Fruit fly (Drosophila melanogaster) whole organism, larva: ENCODE data around the gene IntS11.

Experiments
- noc ChIP-seq: fragments of 200-800 bp; sonication (Bioruptor generic); optimal IDR thresholded peaks from 3 replicates; lab custom pipeline; 2019; ENCODE audit warnings: missing biosample characterization, mild to moderate bottlenecking, missing genetic modification characterization, moderate library complexity

IntS11 gene

DNA sequence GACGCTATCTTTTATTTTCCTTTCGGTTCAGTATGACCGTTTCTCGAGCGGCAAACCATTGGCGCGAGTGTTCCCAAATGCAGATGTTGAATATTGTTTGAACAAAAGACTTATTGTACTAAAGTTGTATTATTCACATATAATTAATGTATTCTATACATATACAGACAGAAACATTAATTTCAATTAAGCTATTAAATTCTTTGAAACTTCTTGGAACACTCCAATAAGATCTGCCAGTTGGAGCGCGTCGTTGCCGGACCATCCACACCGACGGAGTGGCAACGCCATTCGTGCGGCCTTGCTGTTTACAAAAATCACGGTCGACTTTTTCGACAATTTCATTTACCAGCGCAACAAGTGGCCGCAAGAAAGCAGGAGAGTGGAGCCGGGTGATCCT is at the start of gene IntS11, which contains the start of gene Wdr24:
Gene IntS11, plus strand, starts transcription at position 282 of the 400 bp plus-strand sequence.
Gene Wdr24, minus strand, starts transcription at position 37 of the 400 bp plus-strand sequence.
- peak; percentile 88 for TF ChIP-seq noc (tag; lab: Kevin White, UChicago)

DNA sequence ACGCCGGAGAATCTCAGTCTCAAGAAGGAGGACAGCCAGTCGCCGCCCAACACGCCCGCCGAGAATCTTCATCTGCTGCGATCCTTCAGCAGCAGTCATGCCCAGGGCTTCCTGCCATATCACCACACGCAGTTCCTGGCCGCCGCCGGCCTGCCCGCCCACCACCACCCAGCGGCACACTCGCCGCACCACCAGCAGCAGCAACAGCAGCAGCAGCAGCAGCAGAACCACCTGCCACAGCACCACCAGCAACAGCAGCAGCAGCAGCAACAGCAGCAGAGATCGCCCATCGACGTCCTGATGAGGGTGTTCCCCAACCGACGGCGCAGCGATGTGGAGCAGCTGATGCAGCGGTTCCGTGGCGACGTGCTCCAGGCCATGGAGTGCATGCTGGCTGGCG is 49.4 kb upstream of the IntS11 start:
- TF ChIP-seq noc (tag; lab: Kevin White, UChicago), result no peak

DNA sequence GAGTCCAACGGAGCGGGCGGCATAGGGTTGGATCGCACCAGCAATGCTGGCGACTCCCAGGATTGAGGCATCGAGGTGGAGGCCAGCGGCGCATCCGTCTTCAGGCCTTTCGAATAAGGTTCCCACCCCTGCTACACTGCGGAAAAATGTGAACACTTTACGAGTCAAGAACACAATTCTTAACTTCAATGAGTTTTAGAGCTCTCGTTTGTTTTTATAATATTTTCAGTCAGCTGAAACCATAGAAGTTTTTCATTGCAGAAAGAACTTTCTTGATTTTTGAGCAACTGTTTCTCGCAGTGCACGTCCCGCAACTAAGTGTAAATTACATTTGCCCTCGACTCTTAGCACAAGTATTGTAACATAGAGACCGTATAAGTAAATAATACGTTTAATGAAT is 48.8 kb upstream of the IntS11 start:
- TF ChIP-seq noc (tag; lab: Kevin White, UChicago), result no peak

DNA sequence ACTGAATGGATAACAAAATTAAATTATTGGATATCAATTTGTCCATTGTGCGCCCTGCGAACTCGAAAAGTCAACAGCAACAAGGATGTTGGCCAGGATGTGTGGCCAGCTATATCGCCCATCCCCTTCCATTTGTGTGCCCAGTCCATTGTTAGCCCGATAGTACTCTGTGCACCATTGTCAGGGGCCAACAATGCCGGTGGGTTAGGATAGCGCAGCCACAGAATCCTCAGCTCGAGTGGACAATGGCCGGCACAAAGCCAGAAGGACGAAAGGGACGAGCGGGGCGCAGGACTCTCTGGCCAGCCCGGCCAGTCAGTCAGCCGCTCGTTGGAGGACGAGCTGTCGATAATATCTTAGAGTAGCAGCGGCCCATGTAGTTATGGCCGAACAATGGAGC is 47.3 kb upstream of the IntS11 start:
- no peak for TF ChIP-seq noc (tag; lab: Kevin White, UChicago)

- TF ChIP-seq noc (tag; lab: Kevin White, UChicago), result no peak
Measured at dm6 chr3R:29699220-29699619, 45.9 kb upstream of the IntS11 start.

DNA sequence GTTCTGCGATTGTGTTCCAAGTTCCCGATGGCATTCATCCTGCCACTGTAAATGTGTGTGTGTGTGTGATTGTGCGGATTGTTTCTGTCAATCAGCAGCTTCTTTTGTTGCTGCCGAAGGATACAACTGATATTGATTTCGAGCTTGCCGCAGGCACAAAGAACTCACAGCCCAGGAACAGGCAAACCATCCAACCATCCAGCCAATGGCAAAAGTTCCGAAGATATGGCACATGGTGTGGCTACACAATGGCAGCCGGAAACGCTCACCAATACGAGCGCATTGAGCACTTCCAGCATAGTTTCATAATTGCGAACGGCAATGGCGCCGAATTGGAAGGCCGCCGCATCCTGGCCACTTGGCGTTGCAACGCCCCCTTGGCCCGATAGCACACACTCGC is 43.4 kb upstream of the IntS11 start:
- TF ChIP-seq noc (tag; lab: Kevin White, UChicago), result no peak

DNA sequence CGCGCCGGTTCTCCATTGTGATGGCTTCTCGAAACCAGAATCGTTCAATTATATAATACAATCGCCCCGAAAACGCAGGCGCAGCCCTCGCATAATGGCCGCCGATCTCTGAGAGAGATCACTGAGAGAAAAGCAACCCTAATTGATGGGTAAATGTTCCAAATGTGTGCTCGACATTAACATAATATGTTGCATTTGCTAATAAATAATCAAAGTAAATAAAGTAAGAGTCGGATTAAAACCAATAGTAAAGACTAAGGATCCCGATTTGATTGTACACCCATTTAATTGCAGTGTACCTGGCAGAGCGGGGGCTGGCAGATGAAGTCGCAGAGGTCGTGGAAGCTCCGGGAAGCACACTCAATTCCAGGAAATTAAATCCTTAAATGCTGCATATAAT is 40.6 kb upstream of the IntS11 start:
- no peak for TF ChIP-seq noc (tag; lab: Kevin White, UChicago)

- no peak for TF ChIP-seq noc (tag; lab: Kevin White, UChicago)
Measured at dm6 chr3R:29705789-29706303, 39.3 kb upstream of the IntS11 start.

- no peak for TF ChIP-seq noc (tag; lab: Kevin White, UChicago)
Measured at dm6 chr3R:29707258-29707657, 37.9 kb upstream of the IntS11 start.

DNA sequence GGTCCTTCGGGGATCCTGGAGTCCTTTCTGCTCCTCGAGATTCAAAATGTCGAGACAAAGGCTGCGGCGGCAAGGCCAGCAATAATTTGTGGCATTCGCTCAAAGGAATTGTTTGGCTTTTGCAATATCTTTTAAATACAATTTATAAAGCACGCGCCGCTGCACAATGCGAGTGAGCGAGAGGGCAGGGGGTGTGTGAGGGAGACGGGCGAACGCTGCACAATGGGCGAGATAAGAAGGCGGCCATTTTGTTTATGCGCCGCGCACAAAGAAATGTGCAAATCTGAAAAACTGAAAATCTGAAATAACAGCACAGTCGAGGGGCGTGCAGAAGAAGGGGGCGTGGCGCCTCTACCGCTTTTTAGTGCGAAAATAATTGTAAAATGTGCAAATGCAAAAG is 36.8 kb upstream of the IntS11 start:
- no peak for TF ChIP-seq noc (tag; lab: Kevin White, UChicago)

DNA sequence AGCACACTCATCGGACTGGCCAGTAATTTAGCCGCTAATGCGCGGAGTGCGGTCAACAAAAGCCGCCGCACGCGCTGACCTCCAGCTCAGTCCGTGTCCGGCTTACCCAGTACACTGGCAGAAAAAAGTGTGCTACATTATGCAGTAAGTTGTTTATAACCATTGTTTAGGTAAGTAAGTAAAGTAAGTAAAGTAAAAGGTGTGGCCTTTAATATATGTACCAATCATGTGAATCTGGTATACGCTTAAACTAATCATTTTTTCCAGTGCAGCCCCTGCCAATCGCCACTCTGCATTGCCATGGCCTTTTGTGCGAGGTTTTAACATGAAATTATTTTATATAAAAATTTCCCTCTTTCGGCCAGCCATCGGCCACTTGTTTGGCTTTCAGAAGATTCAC is 33.7 kb upstream of the IntS11 start:
- TF ChIP-seq noc (tag; lab: Kevin White, UChicago), result no peak

DNA sequence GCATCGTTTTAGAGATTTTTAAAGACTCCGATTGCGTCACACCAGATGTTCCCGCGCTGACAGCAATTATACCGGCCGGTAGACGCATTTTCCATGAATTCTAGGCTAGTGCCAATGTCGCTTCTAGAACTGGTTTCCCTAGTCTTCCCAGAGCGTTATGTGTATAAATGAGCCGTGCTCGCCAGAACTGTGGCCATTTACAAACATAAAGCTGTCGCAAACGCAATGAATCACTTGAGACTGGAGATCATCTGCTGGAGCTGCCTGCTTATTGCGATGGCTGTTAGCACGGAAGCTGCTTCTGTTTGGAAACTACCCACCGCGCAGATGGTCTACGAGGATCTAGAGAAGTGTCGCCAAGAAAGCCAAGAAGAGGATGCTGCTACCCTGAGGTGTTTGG is 30.8 kb upstream of the IntS11 start, which contains the start of gene Obp99d:
Gene Obp99d, plus strand, starts transcription at position 192 of the 400 bp plus-strand sequence.
- no peak for TF ChIP-seq noc (tag; lab: Kevin White, UChicago)

DNA sequence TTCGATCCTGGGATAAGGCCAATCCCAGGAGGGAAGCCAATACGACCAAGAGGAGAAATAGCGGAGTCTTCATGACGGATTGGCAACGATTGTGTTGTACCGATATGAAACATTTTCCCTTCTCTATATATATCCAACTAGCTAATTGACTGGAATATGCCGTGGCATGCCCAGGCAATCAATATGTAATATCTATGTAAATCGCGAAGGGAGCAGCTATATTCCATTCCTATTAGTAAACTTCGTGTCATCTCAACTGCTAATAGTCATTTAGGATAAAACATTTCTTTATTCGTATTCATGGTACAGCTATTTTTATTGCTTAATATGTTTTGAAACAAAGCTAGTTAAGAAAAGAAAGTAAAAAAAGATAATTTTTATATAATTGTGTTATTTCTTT is 29.9 kb upstream of the IntS11 start, which contains the start of gene Dup99B:
Gene Dup99B, minus strand, starts transcription at position 101 of the 400 bp plus-strand sequence.
- no peak for TF ChIP-seq noc (tag; lab: Kevin White, UChicago)

DNA sequence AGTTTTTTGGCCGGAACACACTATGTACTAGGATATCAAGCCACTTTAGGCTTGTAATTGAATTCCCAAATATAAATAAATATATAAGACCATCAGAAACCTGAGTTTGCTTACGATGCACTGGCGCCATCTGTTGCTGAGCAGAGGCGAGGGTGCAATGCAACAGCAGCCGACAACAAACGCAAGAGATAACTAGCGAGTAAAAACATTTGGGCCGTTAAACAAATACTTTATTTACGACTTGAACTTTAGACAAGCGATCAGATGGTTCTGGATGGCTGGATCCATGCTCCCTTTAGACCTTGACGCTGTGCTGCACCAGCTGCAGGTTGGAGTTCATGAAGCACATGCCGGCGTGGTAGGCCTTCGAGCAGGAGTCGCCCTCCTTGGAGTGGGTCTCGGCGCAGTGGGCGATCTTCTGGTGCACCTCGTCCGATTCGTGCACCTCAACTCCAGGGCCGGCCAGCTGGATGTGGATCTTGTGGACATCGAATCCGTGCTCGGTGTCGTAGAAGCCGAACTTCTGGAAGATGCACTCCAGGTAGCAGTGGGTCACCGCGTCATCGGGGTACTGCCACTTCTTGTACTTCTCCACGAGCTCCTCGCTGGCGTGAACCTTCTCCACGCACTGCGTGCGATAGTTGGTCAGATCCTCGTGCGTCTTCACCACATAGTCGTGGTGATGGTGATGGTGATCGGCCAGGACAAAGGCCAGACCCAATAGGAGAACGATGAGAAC is 28.9 kb upstream of the IntS11 start:
- no peak for TF ChIP-seq noc (tag; lab: Kevin White, UChicago)

DNA sequence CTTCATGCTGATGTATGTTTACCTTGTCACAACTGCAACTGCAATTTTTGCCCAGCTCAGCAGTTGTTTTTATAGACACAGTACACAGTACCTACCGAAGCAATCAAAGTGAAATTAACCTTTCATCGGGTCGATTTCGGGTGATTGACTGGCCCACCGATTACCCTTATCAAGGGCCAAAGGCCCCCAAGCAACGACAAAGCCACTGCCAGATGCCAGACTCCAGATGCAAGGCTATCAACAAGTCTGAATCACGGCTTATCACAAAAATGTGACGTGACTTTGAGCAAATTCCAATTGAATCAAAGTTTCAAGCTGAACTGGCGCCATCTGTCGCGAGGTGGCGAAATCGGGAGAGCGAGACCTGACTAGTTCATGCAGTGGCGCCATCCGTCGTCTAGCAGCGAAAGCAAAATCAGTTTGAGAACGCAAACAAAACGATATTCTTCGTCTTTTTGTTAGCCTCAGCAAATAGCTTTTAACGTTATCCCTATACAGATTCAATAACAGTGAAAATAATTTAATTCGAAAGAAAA is 28.3 kb upstream of the IntS11 start, which contains the start of gene Obp99b:
Gene Obp99b, minus strand, starts transcription at position 115 of the 536 bp plus-strand sequence.
- TF ChIP-seq noc (tag; lab: Kevin White, UChicago), result no peak

DNA sequence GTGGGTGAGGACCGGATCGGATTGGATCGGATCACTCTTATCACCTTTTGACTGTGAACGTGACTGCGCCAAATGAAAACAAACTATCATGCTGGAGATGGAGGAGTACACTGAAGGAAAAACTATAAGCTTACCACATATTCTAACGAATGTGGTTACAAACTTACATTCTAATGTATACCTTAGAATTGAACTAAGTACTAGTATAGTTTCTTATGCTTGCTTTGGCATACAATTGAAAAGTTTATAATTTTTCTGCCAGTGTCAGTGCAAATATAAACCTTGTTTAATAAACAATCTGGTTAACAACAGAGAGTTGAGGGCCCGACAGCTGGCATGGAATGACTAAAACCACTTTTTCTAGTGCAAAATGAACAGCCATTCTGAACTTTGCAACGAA is 27.6 kb upstream of the IntS11 start:
- TF ChIP-seq noc (tag; lab: Kevin White, UChicago), result no peak

DNA sequence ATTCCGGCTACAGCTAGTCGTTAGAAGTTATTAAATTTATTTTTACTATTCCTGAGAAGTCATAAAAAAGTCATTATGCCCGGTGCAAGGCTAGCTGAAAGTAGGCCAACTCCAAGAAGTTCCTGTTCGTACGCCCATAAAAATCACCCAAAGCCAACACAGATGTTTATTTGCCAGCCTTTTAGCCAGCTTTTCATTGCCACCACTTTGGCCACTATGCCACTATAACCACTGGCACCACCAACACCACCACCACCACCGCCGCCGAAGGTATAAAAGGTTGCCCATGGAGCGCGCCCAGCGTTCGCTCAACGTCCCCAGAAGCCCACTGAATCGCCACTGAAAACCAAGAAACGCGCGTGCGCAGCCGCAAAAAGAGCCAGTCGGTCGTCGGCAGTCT is 26.8 kb upstream of the IntS11 start, which contains the start of gene CG15506:
Gene CG15506, plus strand, starts transcription at position 301 of the 400 bp plus-strand sequence.
- no peak for TF ChIP-seq noc (tag; lab: Kevin White, UChicago)
